Fruit fly (Drosophila melanogaster) whole organism, embryonic: ENCODE results near the gene Hel25E.

Experiments used
- Adf1 ChIP-seq: fragments of 200-800 bp; sonication (Bioruptor generic); IDR thresholded peaks from 2 replicates; pipeline ENCODE4 v1.3.6; 2022; ENCODE audit warnings: missing biosample characterization, missing genetic modification characterization
- Aef1 ChIP-seq: fragments of 200-800 bp; sonication (Bioruptor generic); IDR thresholded peaks from 3 replicates; pipeline ENCODE4 v1.3.6; 2022; ENCODE audit warnings: missing biosample characterization, missing genetic modification characterization
- Antp ChIP-seq: fragments of 200-800 bp; sonication (Bioruptor generic); optimal IDR thresholded peaks from 3 replicates; lab custom pipeline; 2016; ENCODE audit warnings: missing biosample characterization, missing genetic modification characterization
- CG10366 ChIP-seq: fragments of 200-800 bp; sonication (Bioruptor generic); IDR thresholded peaks from 2 replicates; pipeline ENCODE4 v1.3.6; 2022; ENCODE audit warnings: missing biosample characterization, missing genetic modification characterization
- CG11560 ChIP-seq: fragments of 200-800 bp; sonication (Bioruptor generic); IDR thresholded peaks from 3 replicates; pipeline ENCODE4 v1.3.6; 2022; ENCODE audit warnings: missing biosample characterization, missing genetic modification characterization
- CG12391 ChIP-seq: fragments of 200-800 bp; sonication (Bioruptor generic); optimal IDR thresholded peaks from 3 replicates; lab custom pipeline; 2018; ENCODE audit warnings: missing biosample characterization, mild to moderate bottlenecking, missing genetic modification characterization, moderate library complexity
- CG14860 ChIP-seq: fragments of 200-800 bp; sonication (Bioruptor generic); IDR thresholded peaks from 3 replicates; pipeline ENCODE4 v1.3.6; 2022; ENCODE audit warnings: missing biosample characterization, missing genetic modification characterization; ENCODE audit not compliant: partially characterized antibody
- CG15479 ChIP-seq: fragments of 200-800 bp; sonication (Bioruptor generic); optimal IDR thresholded peaks from 3 replicates; lab custom pipeline; 2019; ENCODE audit warnings: missing biosample characterization, mild to moderate bottlenecking, missing genetic modification characterization, moderate library complexity
- CG16813 ChIP-seq: fragments of 200-800 bp; sonication (Bioruptor generic); IDR thresholded peaks from 3 replicates; pipeline ENCODE4 v1.3.6; 2022; ENCODE audit warnings: missing biosample characterization, missing genetic modification characterization; ENCODE audit not compliant: partially characterized antibody
- CG34224 ChIP-seq: fragments of 200-800 bp; sonication (Bioruptor generic); IDR thresholded peaks from 3 replicates; pipeline ENCODE4 v1.3.6; 2022; ENCODE audit warnings: missing biosample characterization, missing genetic modification characterization; ENCODE audit not compliant: partially characterized antibody
- CG42726 ChIP-seq: fragments of 200-800 bp; sonication (Bioruptor generic); IDR thresholded peaks from 2 replicates; pipeline ENCODE4 v1.3.6; 2022; ENCODE audit warnings: missing biosample characterization, missing genetic modification characterization; ENCODE audit not compliant: partially characterized antibody
- CG6791 ChIP-seq: fragments of 200-800 bp; sonication (Bioruptor generic); IDR thresholded peaks from 3 replicates; pipeline ENCODE4 v1.3.6; 2022; ENCODE audit warnings: missing biosample characterization, missing genetic modification characterization; ENCODE audit not compliant: partially characterized antibody
- CG7745 ChIP-seq: fragments of 200-800 bp; sonication (Bioruptor generic); optimal IDR thresholded peaks from 2 replicates; lab custom pipeline; 2018; ENCODE audit warnings: missing biosample characterization, mild to moderate bottlenecking, missing genetic modification characterization, moderate library complexity
- CG7786 ChIP-seq: fragments of 200-800 bp; sonication (Bioruptor generic); optimal IDR thresholded peaks from 2 replicates; lab custom pipeline; 2016; ENCODE audit warnings: missing biosample characterization, missing genetic modification characterization
- CG9215 ChIP-seq: fragments of 200-800 bp; sonication (Bioruptor generic); IDR thresholded peaks from 2 replicates; pipeline ENCODE4 v1.3.6; 2022; ENCODE audit warnings: missing biosample characterization, missing genetic modification characterization
- E2f2 ChIP-seq: fragments of 200-800 bp; sonication (Bioruptor generic); IDR thresholded peaks from 2 replicates; pipeline ENCODE4 v1.3.6; 2022; ENCODE audit warnings: missing biosample characterization, missing genetic modification characterization
- Fer3 ChIP-seq: fragments of 200-800 bp; sonication (Bioruptor generic); optimal IDR thresholded peaks from 2 replicates; lab custom pipeline; 2018; ENCODE audit warnings: missing biosample characterization, mild to moderate bottlenecking, missing genetic modification characterization, moderate library complexity
- HHEX ChIP-seq: fragments of 200-800 bp; sonication (Bioruptor generic); optimal IDR thresholded peaks from 3 replicates; lab custom pipeline; 2017; ENCODE audit warnings: missing biosample characterization, mild to moderate bottlenecking, missing genetic modification characterization, missing genetic modification reagents
- Hsf ChIP-seq: fragments of 200-800 bp; sonication (Bioruptor generic); optimal IDR thresholded peaks from 3 replicates; lab custom pipeline; 2016; ENCODE audit warnings: missing biosample characterization, missing genetic modification characterization
- MESR4 ChIP-seq: fragments of 200-800 bp; sonication (Bioruptor generic); optimal IDR thresholded peaks from 2 replicates; lab custom pipeline; 2018; ENCODE audit warnings: missing biosample characterization, mild to moderate bottlenecking, missing genetic modification characterization, moderate library complexity
- Optix ChIP-seq: fragments of 200-800 bp; sonication (Bioruptor generic); IDR thresholded peaks from 3 replicates; pipeline ENCODE4 v1.3.6; 2022; ENCODE audit warnings: missing biosample characterization, missing genetic modification characterization
- PHDP ChIP-seq: fragments of 200-800 bp; sonication (Bioruptor generic); optimal IDR thresholded peaks from 3 replicates; lab custom pipeline; 2018; ENCODE audit warnings: missing biosample characterization, mild to moderate bottlenecking, missing genetic modification characterization, moderate library complexity
- Poxn ChIP-seq: fragments of 200-800 bp; sonication (Bioruptor generic); IDR thresholded peaks from 2 replicates; pipeline ENCODE4 v1.3.6; 2022; ENCODE audit warnings: missing biosample characterization, missing genetic modification characterization
- Sox102F ChIP-seq: fragments of 200-800 bp; sonication (Bioruptor generic); optimal IDR thresholded peaks from 2 replicates; lab custom pipeline; 2018; ENCODE audit warnings: missing biosample characterization, mild to moderate bottlenecking, missing genetic modification characterization, moderate library complexity
- bbx ChIP-seq: fragments of 200-800 bp; sonication (Bioruptor generic); IDR thresholded peaks from 2 replicates; pipeline ENCODE4 v1.3.6; 2022; ENCODE audit warnings: missing biosample characterization, missing genetic modification characterization; ENCODE audit not compliant: partially characterized antibody
- bowl ChIP-seq: fragments of 200-800 bp; sonication (Bioruptor generic); IDR thresholded peaks from 2 replicates; pipeline ENCODE4 v1.3.6; 2022; ENCODE audit warnings: missing biosample characterization, missing genetic modification characterization
- br ChIP-seq: fragments of >200 bp; optimal IDR thresholded peaks from 2 replicates; lab custom pipeline; 2017
- cas ChIP-seq: fragments of 200-800 bp; sonication (Bioruptor generic); IDR thresholded peaks from 2 replicates; pipeline ENCODE4 v1.3.6; 2022; ENCODE audit warnings: missing biosample characterization, missing genetic modification characterization
- crp ChIP-seq, 2 experiments: fragments of 200-800 bp; sonication (Bioruptor generic); optimal IDR thresholded peaks; 2 replicates in 1 of 2; 3 replicates in 1 of 2; lab custom pipeline; 2017; ENCODE audit warnings: missing biosample characterization in 2 of 2, missing genetic modification characterization in 2 of 2, mild to moderate bottlenecking in 1 of 2, moderate library complexity in 1 of 2
- ems ChIP-seq: fragments of 200-800 bp; sonication (Bioruptor generic); optimal IDR thresholded peaks from 3 replicates; lab custom pipeline; 2016; ENCODE audit warnings: missing biosample characterization, missing genetic modification characterization
- fd3F ChIP-seq: fragments of 200-800 bp; sonication (Bioruptor generic); optimal IDR thresholded peaks from 2 replicates; lab custom pipeline; 2018; ENCODE audit warnings: missing biosample characterization, mild to moderate bottlenecking, missing genetic modification characterization, moderate library complexity
- fu2 ChIP-seq: fragments of 200-800 bp; sonication (Bioruptor generic); optimal IDR thresholded peaks from 2 replicates; lab custom pipeline; 2016; ENCODE audit warnings: missing biosample characterization, missing genetic modification characterization
- gro ChIP-seq: fragments of 200-800 bp; sonication (Bioruptor generic); optimal IDR thresholded peaks from 2 replicates; lab custom pipeline; 2016; ENCODE audit warnings: missing biosample characterization, missing genetic modification characterization
- her ChIP-seq: fragments of 200-800 bp; sonication (Bioruptor generic); optimal IDR thresholded peaks from 2 replicates; lab custom pipeline; 2016; ENCODE audit warnings: missing biosample characterization, missing genetic modification characterization
- hth ChIP-seq: fragments of >200 bp; optimal IDR thresholded peaks from 2 replicates; lab custom pipeline; 2017; ENCODE audit warnings: inconsistent platforms
- ind ChIP-seq: fragments of 200-800 bp; sonication (Bioruptor generic); optimal IDR thresholded peaks from 3 replicates; lab custom pipeline; 2016; ENCODE audit warnings: missing biosample characterization, missing genetic modification characterization
- kay ChIP-seq: fragments of 200-800 bp; sonication (Bioruptor generic); optimal IDR thresholded peaks from 2 replicates; lab custom pipeline; 2016; ENCODE audit warnings: missing biosample characterization, missing genetic modification characterization
- klu ChIP-seq: fragments of 200-800 bp; sonication (Bioruptor generic); IDR thresholded peaks from 2 replicates; pipeline ENCODE4 v1.3.6; 2022; ENCODE audit warnings: missing biosample characterization, missing genetic modification characterization
- mirr ChIP-seq: fragments of 200-800 bp; sonication (Bioruptor generic); optimal IDR thresholded peaks from 3 replicates; lab custom pipeline; 2018; ENCODE audit warnings: missing biosample characterization, mild to moderate bottlenecking, missing genetic modification characterization
- nom ChIP-seq: fragments of 200-800 bp; sonication (Bioruptor generic); optimal IDR thresholded peaks from 2 replicates; lab custom pipeline; 2017; ENCODE audit warnings: missing biosample characterization, missing genetic modification characterization, mild to moderate bottlenecking, moderate library complexity, missing genetic modification reagents
- pum ChIP-seq: fragments of 200-800 bp; sonication (Bioruptor generic); optimal IDR thresholded peaks from 2 replicates; lab custom pipeline; 2016; ENCODE audit warnings: missing biosample characterization, missing genetic modification characterization
- schlank ChIP-seq: fragments of 200-800 bp; sonication (Bioruptor generic); optimal IDR thresholded peaks from 2 replicates; lab custom pipeline; 2018; ENCODE audit warnings: missing biosample characterization, mild to moderate bottlenecking, missing genetic modification characterization
- shn ChIP-seq: fragments of 200-800 bp; sonication (Bioruptor generic); optimal IDR thresholded peaks from 3 replicates; lab custom pipeline; 2016; ENCODE audit warnings: missing biosample characterization, missing genetic modification characterization
- sim ChIP-seq: fragments of 200-800 bp; sonication (Bioruptor generic); IDR thresholded peaks from 2 replicates; pipeline ENCODE4 v1.3.6; 2022; ENCODE audit warnings: missing biosample characterization, missing genetic modification characterization
- sima ChIP-seq: fragments of 200-800 bp; sonication (Bioruptor generic); optimal IDR thresholded peaks from 2 replicates; lab custom pipeline; 2016; ENCODE audit warnings: missing biosample characterization, missing genetic modification characterization
- so ChIP-seq: fragments of 200-800 bp; sonication (Bioruptor generic); IDR thresholded peaks from 3 replicates; pipeline ENCODE4 v1.3.6; 2022; ENCODE audit warnings: missing biosample characterization, missing genetic modification characterization
- tgo ChIP-seq: fragments of 200-800 bp; sonication (Bioruptor generic); IDR thresholded peaks from 3 replicates; pipeline ENCODE4 v1.3.6; 2022; ENCODE audit warnings: missing biosample characterization, missing genetic modification characterization
- ttk ChIP-seq: fragments of 200-800 bp; sonication (Bioruptor generic); IDR thresholded peaks from 2 replicates; pipeline ENCODE4 v2.1.2; 2022; ENCODE audit warnings: missing biosample characterization, missing genetic modification characterization
- tup ChIP-seq: fragments of 200-800 bp; sonication (Bioruptor generic); optimal IDR thresholded peaks from 2 replicates; lab custom pipeline; 2016; ENCODE audit warnings: missing biosample characterization, mild to moderate bottlenecking, missing genetic modification characterization, moderate library complexity
- tx ChIP-seq: fragments of 200-800 bp; sonication (Bioruptor generic); optimal IDR thresholded peaks from 2 replicates; lab custom pipeline; 2016; ENCODE audit warnings: missing biosample characterization, missing genetic modification characterization
- usp ChIP-seq: fragments of >200 bp; optimal IDR thresholded peaks from 2 replicates; lab custom pipeline; 2017; ENCODE audit warnings: missing biosample characterization, missing genetic modification characterization
- vfl ChIP-seq: fragments of 200-800 bp; sonication (Bioruptor generic); optimal IDR thresholded peaks from 2 replicates; lab custom pipeline; 2016; ENCODE audit warnings: missing biosample characterization, missing genetic modification characterization
- zen ChIP-seq: fragments of 200-800 bp; sonication (Bioruptor generic); optimal IDR thresholded peaks from 3 replicates; lab custom pipeline; 2018; ENCODE audit warnings: missing biosample characterization, mild to moderate bottlenecking, missing genetic modification characterization, moderate library complexity

Gene Hel25E

DNA sequence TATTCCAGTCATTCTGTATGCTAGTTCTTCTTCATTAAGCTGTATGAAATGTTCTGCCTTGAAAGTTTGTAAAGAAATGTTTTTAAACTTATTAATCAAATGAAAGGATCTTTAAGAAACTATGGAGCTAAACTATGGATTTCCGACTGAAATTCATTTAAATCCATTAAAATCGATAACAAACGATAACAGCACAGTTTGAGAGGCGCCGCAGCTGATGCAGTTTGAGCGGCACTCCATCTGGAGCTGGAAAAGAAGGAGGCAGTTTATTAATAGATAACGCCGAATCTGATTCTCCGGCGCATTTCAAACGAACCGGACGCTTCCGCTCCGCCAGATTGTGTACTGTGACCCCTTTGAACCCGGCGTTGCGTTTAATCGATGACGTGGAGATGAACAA is 14.3 kb downstream of the Hel25E start, which contains the start of gene CG31915 (continued):
- TF ChIP-seq CG12391 (tag; lab: Kevin White, UChicago) (no peak), ind (GFP tag; lab: Kevin White, UChicago) (no peak), hth (lab: Kevin White, UChicago) (no peak), CG34224 (GFP tag; lab: Robert Waterston, UW) (peak; percentile 62; the same call in 2 of the 3 replicates), nom (GFP tag; lab: Kevin White, UChicago) (no peak), sima (GFP tag; lab: Kevin White, UChicago) (no peak), CG7745 (tag; lab: Kevin White, UChicago) (no peak), mirr (no peak), Sox102F (GFP tag; lab: Kevin White, UChicago) (no peak), klu (GFP tag; lab: Robert Waterston, UW) (no peak), ttk (GFP tag; lab: Robert Waterston, UW) (no peak), usp (GFP tag; lab: Kevin White, UChicago) (no peak), CG11560 (tag; lab: Robert Waterston, UW) (no peak), zen (tag; lab: Kevin White, UChicago) (no peak), tx (GFP tag; lab: Kevin White, UChicago) (no peak), CG15479 (GFP tag; lab: Kevin White, UChicago) (no peak), schlank (tag; lab: Kevin White, UChicago) (no peak), HHEX (no peak), so (no peak), CG7786 (GFP tag; lab: Kevin White, UChicago) (no peak), gro (GFP tag; lab: Kevin White, UChicago) (no peak), CG16813 (GFP tag; lab: Robert Waterston, UW) (peak; percentile 69), fd3F (GFP tag; lab: Kevin White, UChicago) (no peak), CG9215 (GFP tag; lab: Robert Waterston, UW) (no peak), vfl (no peak), Optix (no peak), pum (GFP tag; lab: Kevin White, UChicago) (no peak), kay (GFP tag; lab: Kevin White, UChicago) (no peak), Aef1 (GFP tag; lab: Robert Waterston, UW) (no peak), shn (GFP tag; lab: Kevin White, UChicago) (no peak), bowl (GFP tag; lab: Robert Waterston, UW) (no peak), tgo (no peak), fu2 (no peak), Poxn (GFP tag; lab: Robert Waterston, UW) (no peak), MESR4 (GFP tag; lab: Kevin White, UChicago) (peak; percentile 54), Fer3 (tag; lab: Kevin White, UChicago) (no peak), her (GFP tag; lab: Kevin White, UChicago) (no peak), cas (GFP tag; lab: Robert Waterston, UW) (no peak), Hsf (no peak), CG6791 (peak; percentile 89), br (no peak), PHDP (tag; lab: Kevin White, UChicago) (no peak), Antp (no peak), CG10366 (no peak), Adf1 (GFP tag; lab: Robert Waterston, UW) (no peak), E2f2 (GFP tag; lab: Robert Waterston, UW) (peak; percentile 91), CG14860 (GFP tag; lab: Robert Waterston, UW) (peak; percentile 71), CG42726 (peak; percentile 8; the same call in 1 of the 2 replicates), ems (GFP tag; lab: Kevin White, UChicago) (no peak), crp (GFP tag; optimal IDR thresholded peaks at IDR 0.05; lab: Kevin White, UChicago) (peak; percentile 23 to 85), tup (GFP tag; lab: Kevin White, UChicago) (no peak), sim (GFP tag; lab: Robert Waterston, UW) (no peak), bbx (GFP tag; lab: Robert Waterston, UW) (peak; percentile 83)
